Worm (Caenorhabditis elegans) whole organism, L4 larva: ENCODE measurements around the gene C14B9.10.
A peak's percentile ranks its signal among the peaks of the same experiment; 100 is the strongest.

Experiments used
- D1046.2 ChIP-seq: fragments of 200-800 bp; sonication (Bioruptor generic); IDR thresholded peaks from 2 replicates; pipeline ENCODE4 v1.3.6; 2022; ENCODE audit warnings: missing genetic modification characterization, missing compliant biosample characterization
- F44E2.7 ChIP-seq: fragments of 200-800 bp; sonication (Bioruptor generic); IDR thresholded peaks from 2 replicates; pipeline ENCODE4 v2.1.2; 2022; ENCODE audit warnings: missing genetic modification characterization, missing compliant biosample characterization
- F49E8.2 ChIP-seq: sonication (generic microtip); optimal IDR thresholded peaks from 2 replicates; lab custom pipeline; 2016; ENCODE audit warnings: missing compliant biosample characterization, mild to moderate bottlenecking, missing genetic modification characterization, borderline replicate concordance
- R02D3.7 ChIP-seq: fragments of 150-350 bp; sonication (generic microtip); optimal IDR thresholded peaks from 3 replicates; lab custom pipeline; 2014; ENCODE audit warnings: missing biosample characterization, missing genetic modification characterization
- T20F7.1 ChIP-seq: fragments of 200-800 bp; sonication (Bioruptor generic); optimal IDR thresholded peaks from 2 replicates; lab custom pipeline; 2018; ENCODE audit warnings: mild to moderate bottlenecking, missing genetic modification characterization, missing compliant biosample characterization
- Y48G9A.11 ChIP-seq: fragments of 200-800 bp; sonication (Bioruptor generic); IDR thresholded peaks from 2 replicates; pipeline ENCODE4 v1.3.6; 2022; ENCODE audit warnings: missing genetic modification reagents, missing genetic modification characterization, missing compliant biosample characterization
- ZK546.5 ChIP-seq, 2 experiments: sonication (generic microtip); optimal IDR thresholded peaks; 2 replicates each; lab custom pipeline; 2017; ENCODE audit warnings: missing biosample characterization in 2 of 2, missing genetic modification characterization in 2 of 2
- aha-1 ChIP-seq: fragments of 150-350 bp; peaks from one replicate; lab custom pipeline; 2014; ENCODE audit warnings: missing biosample characterization, missing genetic modification characterization
- aly-2 ChIP-seq: sonication (generic microtip); optimal IDR thresholded peaks from 2 replicates; lab custom pipeline; 2018; ENCODE audit warnings: missing biosample characterization, missing genetic modification characterization
- ama-1 ChIP-seq: fragments of 150-350 bp; optimal IDR thresholded peaks from 2 replicates; lab custom pipeline; 2014; ENCODE audit warnings: inconsistent platforms, mixed read lengths
- attf-4 ChIP-seq: sonication (generic microtip); optimal IDR thresholded peaks from 3 replicates; lab custom pipeline; 2017; ENCODE audit warnings: missing biosample characterization, missing genetic modification characterization
- ces-1 ChIP-seq: fragments of 150-350 bp; sonication (generic microtip); optimal IDR thresholded peaks from 4 replicates; lab custom pipeline; 2014; ENCODE audit warnings: missing biosample characterization, missing genetic modification reagents, missing genetic modification characterization
- ctbp-1 ChIP-seq: fragments of 200-800 bp; sonication (Bioruptor generic); IDR thresholded peaks from 2 replicates; pipeline ENCODE4 v1.3.6; 2022; ENCODE audit warnings: missing genetic modification reagents, missing genetic modification characterization, missing compliant biosample characterization
- dmd-6 ChIP-seq: fragments of 200-800 bp; sonication (Bioruptor generic); IDR thresholded peaks from 2 replicates; pipeline ENCODE4 v1.3.6; 2022; ENCODE audit warnings: missing genetic modification reagents, missing genetic modification characterization, missing compliant biosample characterization
- dmd-9 ChIP-seq: fragments of 200-800 bp; sonication (Bioruptor generic); IDR thresholded peaks from 2 replicates; pipeline ENCODE4 v1.3.6; 2022; ENCODE audit warnings: missing genetic modification reagents, missing genetic modification characterization, missing compliant biosample characterization
- dpl-1 ChIP-seq: fragments of 150-350 bp; optimal IDR thresholded peaks from 2 replicates; lab custom pipeline; 2014; ENCODE audit warnings: missing biosample characterization, missing genetic modification reagents, missing genetic modification characterization
- egl-27 ChIP-seq: sonication (generic microtip); optimal IDR thresholded peaks from 3 replicates; lab custom pipeline; 2017; ENCODE audit warnings: missing biosample characterization, missing genetic modification reagents, missing genetic modification characterization
- fkh-10 ChIP-seq: fragments of 150-350 bp; optimal IDR thresholded peaks from 2 replicates; lab custom pipeline; 2014; ENCODE audit warnings: missing biosample characterization, missing genetic modification reagents, missing genetic modification characterization
- hlh-30 ChIP-seq: sonication (generic microtip); optimal IDR thresholded peaks from 2 replicates; lab custom pipeline; 2017; ENCODE audit warnings: antibody characterized with exemption, mild to moderate bottlenecking, missing genetic modification characterization, missing compliant biosample characterization; ENCODE audit not compliant: insufficient read depth
- hmg-1.1 ChIP-seq: fragments of 200-800 bp; sonication (Bioruptor generic); IDR thresholded peaks from 2 replicates; pipeline ENCODE4 v1.3.6; 2022; ENCODE audit warnings: missing genetic modification reagents, missing genetic modification characterization, missing compliant biosample characterization
- lin-1 ChIP-seq: fragments of 200-800 bp; sonication (Bioruptor generic); IDR thresholded peaks from 2 replicates; pipeline ENCODE4 v1.3.6; 2022; ENCODE audit warnings: missing genetic modification reagents, missing genetic modification characterization, missing compliant biosample characterization
- lin-29 ChIP-seq: fragments of 200-800 bp; sonication (Bioruptor generic); IDR thresholded peaks from 2 replicates; pipeline ENCODE4 v1.3.6; 2022; ENCODE audit warnings: missing genetic modification reagents, missing genetic modification characterization, missing compliant biosample characterization
- lin-38 ChIP-seq: fragments of 200-800 bp; sonication (Bioruptor generic); IDR thresholded peaks from 2 replicates; pipeline ENCODE4 v1.3.6; 2022; ENCODE audit warnings: missing genetic modification reagents, missing genetic modification characterization, missing compliant biosample characterization
- lsy-2 ChIP-seq, 2 experiments: fragments of 150-350 bp in 1 of 2; sonication (generic microtip) in 1 of 2; optimal IDR thresholded peaks; 2 replicates each; lab custom pipeline; 2014 to 2017; ENCODE audit warnings: missing biosample characterization in 2 of 2, missing genetic modification characterization in 2 of 2
- mep-1 ChIP-seq: fragments of 150-350 bp; sonication (generic microtip); optimal IDR thresholded peaks from 3 replicates; lab custom pipeline; 2014; ENCODE audit warnings: missing biosample characterization, missing genetic modification characterization
- nhr-102 ChIP-seq: sonication (generic microtip); optimal IDR thresholded peaks from 2 replicates; lab custom pipeline; 2016; ENCODE audit warnings: mild to moderate bottlenecking, missing genetic modification characterization, moderate library complexity, missing compliant biosample characterization
- nhr-111 ChIP-seq: fragments of 200-800 bp; sonication (Bioruptor generic); optimal IDR thresholded peaks from 2 replicates; lab custom pipeline; 2018; ENCODE audit warnings: mild to moderate bottlenecking, missing genetic modification characterization, missing compliant biosample characterization
- nhr-25 ChIP-seq: sonication (generic microtip); optimal IDR thresholded peaks from 2 replicates; lab custom pipeline; 2017; ENCODE audit warnings: missing genetic modification characterization, mild to moderate bottlenecking, missing compliant biosample characterization, antibody characterized with exemption, moderate library complexity, borderline replicate concordance; ENCODE audit not compliant: insufficient read depth
- nhr-28 ChIP-seq: fragments of 150-350 bp; optimal IDR thresholded peaks from 2 replicates; lab custom pipeline; 2014; ENCODE audit warnings: missing biosample characterization, missing genetic modification characterization
- nhr-42 ChIP-seq: fragments of 200-800 bp; sonication (Bioruptor generic); IDR thresholded peaks from 2 replicates; pipeline ENCODE4 v1.3.6; 2022; ENCODE audit warnings: missing genetic modification characterization, missing compliant biosample characterization
- nhr-6 ChIP-seq: fragments of 150-350 bp; optimal IDR thresholded peaks from 2 replicates; lab custom pipeline; 2014; ENCODE audit warnings: missing biosample characterization, missing genetic modification characterization
- nhr-76 ChIP-seq: fragments of 150-350 bp; optimal IDR thresholded peaks from 2 replicates; lab custom pipeline; 2014; ENCODE audit warnings: missing biosample characterization, missing genetic modification characterization
- nhr-77 ChIP-seq: fragments of 150-350 bp; optimal IDR thresholded peaks from 2 replicates; lab custom pipeline; 2014; ENCODE audit warnings: missing biosample characterization, missing genetic modification characterization
- pha-4 ChIP-seq, 2 experiments: fragments of 150-350 bp in 1 of 2; fragments of 200-800 bp in 1 of 2; sonication (Bioruptor generic) in 1 of 2; IDR thresholded peaks in 1 of 2; optimal IDR thresholded peaks in 1 of 2; 2 replicates each; pipeline versions ENCODE4 v1.3.6 to Lab custom; 2014 to 2022; ENCODE audit warnings: missing genetic modification characterization in 2 of 2, missing genetic modification reagents in 2 of 2, missing biosample characterization in 1 of 2, missing compliant biosample characterization in 1 of 2
- pqm-1 ChIP-seq: sonication (generic microtip); optimal IDR thresholded peaks from 2 replicates; lab custom pipeline; 2017; ENCODE audit warnings: missing biosample characterization, missing genetic modification characterization
- rbr-2 ChIP-seq: sonication (generic microtip); optimal IDR thresholded peaks from 2 replicates; lab custom pipeline; 2016; ENCODE audit warnings: missing genotype, missing genetic modification characterization, missing compliant biosample characterization
- sdz-12 ChIP-seq: fragments of 200-800 bp; sonication (Bioruptor generic); optimal IDR thresholded peaks from 2 replicates; lab custom pipeline; 2018; ENCODE audit warnings: mild to moderate bottlenecking, missing genetic modification characterization, missing compliant biosample characterization
- set-16 ChIP-seq: fragments of 200-800 bp; sonication (Bioruptor generic); IDR thresholded peaks from 2 replicates; pipeline ENCODE4 v1.3.6; 2022; ENCODE audit warnings: missing genetic modification reagents, missing genetic modification characterization, missing compliant biosample characterization
- snpc-1.2 ChIP-seq: fragments of 200-800 bp; sonication (Bioruptor generic); IDR thresholded peaks from 2 replicates; pipeline ENCODE4 v1.3.6; 2022; ENCODE audit warnings: missing genetic modification reagents, missing genetic modification characterization, missing compliant biosample characterization
- spr-1 ChIP-seq: sonication (generic microtip); optimal IDR thresholded peaks from 2 replicates; lab custom pipeline; 2016; ENCODE audit warnings: mild to moderate bottlenecking, missing genetic modification characterization, missing compliant biosample characterization
- unc-39 ChIP-seq: sonication (generic microtip); optimal IDR thresholded peaks from 2 replicates; lab custom pipeline; 2017; ENCODE audit warnings: missing biosample characterization, missing genetic modification characterization
- zfp-2 ChIP-seq: sonication (generic microtip); optimal IDR thresholded peaks from 2 replicates; lab custom pipeline; 2016; ENCODE audit warnings: mild to moderate bottlenecking, missing genetic modification characterization, missing compliant biosample characterization
- zip-2 ChIP-seq: fragments of 150-350 bp; optimal IDR thresholded peaks from 2 replicates; lab custom pipeline; 2014; ENCODE audit warnings: missing biosample characterization, missing genetic modification characterization
- ztf-7 ChIP-seq: fragments of 150-350 bp; optimal IDR thresholded peaks from 2 replicates; lab custom pipeline; 2014; ENCODE audit warnings: missing biosample characterization, missing genetic modification characterization

The C14B9.10 gene

ce11 chrIII:8085355-8085754 is 45.3 kb upstream of the C14B9.10 start, which contains the start of the genes K06H7.7 and grp-1 (continued):
- TF ChIP-seq Y48G9A.11 (GFP tag; lab: Robert Waterston, UW), result no peak
- TF ChIP-seq R02D3.7 (tag; lab: Kevin White, UChicago), result no peak
- TF ChIP-seq pqm-1 (tag; lab: Kevin White, UChicago), result no peak
- TF ChIP-seq ZK546.5 (tag; optimal IDR thresholded peaks at IDR 0.05; lab: Kevin White, UChicago), result no peak
- TF ChIP-seq ztf-7 (tag; lab: Kevin White, UChicago), result no peak
- no peak for TF ChIP-seq nhr-42
- TF ChIP-seq nhr-6 (tag; lab: Kevin White, UChicago), result peak; percentile 37
- no peak for TF ChIP-seq set-16 (GFP tag; lab: Robert Waterston, UW)
- peak; percentile 66 for TF ChIP-seq dpl-1 (GFP tag; lab: Kevin White, UChicago)
- no peak for TF ChIP-seq zip-2 (tag; lab: Kevin White, UChicago)
- no peak for TF ChIP-seq lin-29 (GFP tag; lab: Robert Waterston, UW)
- no peak for TF ChIP-seq hmg-1.1
- no peak for TF ChIP-seq zfp-2 (tag; lab: Kevin White, UChicago)
- no peak for TF ChIP-seq attf-4 (tag; lab: Kevin White, UChicago)

ce11 chrIII:8088235-8088634 is 42.4 kb upstream of the C14B9.10 start, which contains the start of gene vms-1:
TSS of gene vms-1 (plus strand) at chrIII:8088535.
- TF ChIP-seq ztf-7 (tag; lab: Kevin White, UChicago) (no peak), nhr-102 (tag; lab: Kevin White, UChicago) (no peak), D1046.2 (GFP tag; lab: Robert Waterston, UW) (no peak), ama-1 (lab: Kevin White, UChicago) (no peak), nhr-76 (no peak)

- TF ChIP-seq F44E2.7 (GFP tag; lab: Robert Waterston, UW) (no peak), lin-1 (GFP tag; lab: Robert Waterston, UW) (no peak), sdz-12 (GFP tag; lab: Kevin White, UChicago) (no peak), egl-27 (tag; lab: Kevin White, UChicago) (no peak), nhr-25 (tag; lab: Kevin White, UChicago) (no peak), set-16 (GFP tag; lab: Robert Waterston, UW) (no peak), pha-4 (GFP tag; IDR thresholded peaks at IDR 0.05; lab: Robert Waterston, UW) (no peak), pha-4 (tag; optimal IDR thresholded peaks at IDR 0.05; lab: Kevin White, UChicago) (no peak), unc-39 (tag; lab: Kevin White, UChicago) (no peak), ces-1 (GFP tag; lab: Kevin White, UChicago) (no peak), ctbp-1 (GFP tag; lab: Robert Waterston, UW) (no peak), snpc-1.2 (GFP tag; lab: Robert Waterston, UW) (no peak), F49E8.2 (tag; lab: Kevin White, UChicago) (no peak)
Observed at ce11 chrIII:8091408-8091807, 39.2 kb upstream of the C14B9.10 start, which contains the start of gene idi-1. TSS of gene idi-1 (plus strand) at chrIII:8091708.

DNA sequence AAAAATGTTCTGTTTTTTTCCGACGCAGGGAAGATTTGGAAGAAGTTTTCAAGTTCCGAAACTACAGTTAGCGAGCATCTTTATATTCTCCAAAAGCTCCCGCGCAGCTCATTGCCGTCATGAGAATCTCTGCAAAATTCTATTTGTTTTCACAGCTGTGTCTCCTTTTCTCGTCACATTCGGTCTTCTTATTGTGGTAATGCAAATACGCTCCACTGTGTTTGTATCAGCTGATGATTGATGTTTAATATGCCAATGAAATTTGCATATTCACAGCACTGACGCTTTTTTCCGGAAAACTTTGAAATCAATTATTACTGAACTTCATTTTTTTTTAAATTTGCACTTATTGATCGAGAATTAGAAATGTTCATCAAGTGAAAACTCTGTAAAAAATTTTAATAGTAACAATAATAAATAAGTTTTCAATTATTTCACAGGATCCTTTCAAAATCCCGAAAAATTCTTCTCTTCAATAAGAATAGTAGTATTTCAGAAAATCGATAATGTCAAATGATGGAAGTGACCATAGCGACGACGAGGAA is 37.5 kb upstream of the C14B9.10 start, which contains the start of gene K06H7.2:
TSS of gene K06H7.2 (plus strand) at position 495 of the 545 bp plus-strand sequence.
- TF ChIP-seq pha-4 (GFP tag; IDR thresholded peaks at IDR 0.05; lab: Robert Waterston, UW), result no peak
- TF ChIP-seq pha-4 (tag; optimal IDR thresholded peaks at IDR 0.05; lab: Kevin White, UChicago), result peak; percentile 20
- TF ChIP-seq mep-1 (tag; lab: Kevin White, UChicago), result peak; percentile 72
- TF ChIP-seq hlh-30 (tag; lab: Kevin White, UChicago), result peak; percentile 94
- TF ChIP-seq lin-29 (GFP tag; lab: Robert Waterston, UW), result no peak
- TF ChIP-seq pqm-1 (tag; lab: Kevin White, UChicago), result peak; percentile 31
- peak; percentile 87 for TF ChIP-seq lin-38 (GFP tag; lab: Robert Waterston, UW)
- peak; percentile 18 to 90 for TF ChIP-seq lsy-2 (tag; optimal IDR thresholded peaks at IDR 0.05; lab: Kevin White, UChicago)
- peak; percentile 35 for TF ChIP-seq rbr-2 (tag; lab: Kevin White, UChicago)
- 0 out of 2 replicates have a peak, but pooled peaks have one; percentile 16 for TF ChIP-seq dmd-6 (GFP tag; lab: Robert Waterston, UW)
- no peak for TF ChIP-seq aly-2
- peak; percentile 70 for TF ChIP-seq nhr-77 (tag; lab: Kevin White, UChicago)
- no peak for TF ChIP-seq spr-1 (tag; lab: Kevin White, UChicago)
- 0 out of 2 replicates have a peak, but pooled peaks have one; percentile 25 for TF ChIP-seq hmg-1.1
- TF ChIP-seq aha-1 (tag; lab: Kevin White, UChicago), result peak; percentile 57
- peak; percentile 39 for TF ChIP-seq T20F7.1 (GFP tag; lab: Kevin White, UChicago)
- peak; percentile 58 for TF ChIP-seq dpl-1 (GFP tag; lab: Kevin White, UChicago)
- peak; percentile 32 for TF ChIP-seq fkh-10
- TF ChIP-seq sdz-12 (GFP tag; lab: Kevin White, UChicago), result no peak
- TF ChIP-seq nhr-111 (GFP tag; lab: Kevin White, UChicago), result no peak
- TF ChIP-seq nhr-28 (tag; lab: Kevin White, UChicago), result peak; percentile 43
- TF ChIP-seq dmd-9 (GFP tag; lab: Robert Waterston, UW), result no peak
